Fruit fly (Drosophila melanogaster): ENCODE data around the gene La.

Gene La

dm6 chr2L:20341211-20341998 is 8.4 kb downstream of the La start (continued):
- TF ChIP-seq seq (GFP tag; IDR thresholded peaks at IDR 0.05) (peak; percentile 40; the same call in 1 of the 2 replicates), CG2202 (tag; optimal IDR thresholded peaks at IDR 0.05) (no peak), CG11560 (tag; IDR thresholded peaks at IDR 0.05) (no peak), CG12155 (GFP tag; optimal IDR thresholded peaks at IDR 0.05) (no peak), Sox102F (GFP tag; optimal IDR thresholded peaks at IDR 0.05) (no peak), pb (GFP tag; optimal IDR thresholded peaks at IDR 0.05) (no peak), CG15073 (GFP tag; optimal IDR thresholded peaks at IDR 0.05) (no peak), CG4282 (GFP tag; optimal IDR thresholded peaks at IDR 0.05) (no peak), CG3726 (GFP tag; IDR thresholded peaks at IDR 0.05) (no peak), D19B (GFP tag; optimal IDR thresholded peaks at IDR 0.05) (no peak), sim (GFP tag; IDR thresholded peaks at IDR 0.05) (no peak), Sox100B (GFP tag; optimal IDR thresholded peaks at IDR 0.05) (no peak), eve (GFP tag; optimal IDR thresholded peaks at IDR 0.05) (no peak), Hr51 (GFP tag; optimal IDR thresholded peaks at IDR 0.05) (peak in 1 of 2 experiments; percentile 18), CG2712 (tag; optimal IDR thresholded peaks at IDR 0.05) (no peak), Doc2 (GFP tag; IDR thresholded peaks at IDR 0.05) (no peak), org-1 (GFP tag; optimal IDR thresholded peaks at IDR 0.05) (no peak), run (tag; optimal IDR thresholded peaks at IDR 0.05) (no peak), amos (GFP tag; IDR thresholded peaks at IDR 0.05; ENCODE audit: partially characterized antibody) (0 out of 2 replicates have a peak, but pooled peaks have one; percentile 10), CG17359 (tag; optimal IDR thresholded peaks at IDR 0.05) (no peak), CG12219 (GFP tag; optimal IDR thresholded peaks at IDR 0.05) (no peak), crp (GFP tag; optimal IDR thresholded peaks at IDR 0.05) (no peak), Chrac-16 (GFP tag; optimal IDR thresholded peaks at IDR 0.05) (no peak), Jarid2 (GFP tag; optimal IDR thresholded peaks at IDR 0.05) (peak; percentile 58), schlank (tag; optimal IDR thresholded peaks at IDR 0.05) (no peak), ab (GFP tag; optimal IDR thresholded peaks at IDR 0.05) (no peak), CG32767 (GFP tag; IDR thresholded peaks at IDR 0.05) (no peak), Doc3 (GFP tag; IDR thresholded peaks at IDR 0.05; ENCODE audit: partially characterized antibody) (no peak), Six4 (GFP tag; optimal IDR thresholded peaks at IDR 0.05) (no peak), Elba2 (GFP tag; optimal IDR thresholded peaks at IDR 0.05) (no peak), sr (GFP tag; IDR thresholded peaks at IDR 0.05) (0 out of 3 replicates have a peak, but pooled peaks have one; percentile 36), Asciz (GFP tag; optimal IDR thresholded peaks at IDR 0.05) (no peak), Dll (GFP tag; IDR thresholded peaks at IDR 0.05; ENCODE audit: partially characterized antibody) (no peak), tna (GFP tag; IDR thresholded peaks at IDR 0.05; ENCODE audit: partially characterized antibody) (no peak), Nf-YB (GFP tag; optimal IDR thresholded peaks at IDR 0.05) (no peak), repo (GFP tag; optimal IDR thresholded peaks at IDR 0.05) (no peak), nom (GFP tag; optimal IDR thresholded peaks at IDR 0.05) (no peak), Deaf1 (tag; optimal IDR thresholded peaks at IDR 0.05) (peak; percentile 45), CG4404 (GFP tag; IDR thresholded peaks at IDR 0.05) (no peak), Atf6 (GFP tag; IDR thresholded peaks at IDR 0.05) (no peak), dimm (GFP tag; IDR thresholded peaks at IDR 0.05) (no peak), Dfd (GFP tag; optimal IDR thresholded peaks at IDR 0.05) (no peak), CG8765 (GFP tag; IDR thresholded peaks at IDR 0.05) (no peak), corto (GFP tag; optimal IDR thresholded peaks at IDR 0.05) (no peak), CG13624 (GFP tag; optimal IDR thresholded peaks at IDR 0.05) (no peak), CG10462 (GFP tag; optimal IDR thresholded peaks at IDR 0.05) (no peak), grn (GFP tag; optimal IDR thresholded peaks at IDR 0.05) (peak; percentile 81), salm (tag; optimal IDR thresholded peaks at IDR 0.05) (no peak), gcm2 (GFP tag; optimal IDR thresholded peaks at IDR 0.05) (no peak)

Data from whole organism, embryonic.